Worm (Caenorhabditis elegans): Measurements from ENCODE around the gene Y62F5A.9.
A peak's percentile ranks its signal among the peaks of the same experiment; 100 is the strongest.

DNA sequence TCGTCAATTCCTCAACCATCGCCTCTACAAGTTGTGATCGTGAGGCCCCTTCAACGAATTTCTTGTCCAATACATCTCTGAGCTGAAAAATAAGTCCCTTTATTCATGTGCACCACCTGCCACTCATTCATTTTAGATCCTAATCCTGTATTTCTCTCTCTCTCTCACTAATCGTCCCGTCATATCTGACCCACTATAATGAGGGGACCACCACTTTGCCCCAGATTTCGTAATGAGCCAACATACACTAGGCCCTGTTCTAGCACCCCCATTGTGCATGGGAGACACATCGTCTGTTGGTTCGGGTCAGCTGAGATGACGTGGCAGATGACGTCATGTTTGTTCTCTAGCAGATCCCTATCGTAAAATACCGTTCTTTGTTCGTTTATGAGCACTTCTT is 3.2 kb downstream of the Y62F5A.9 start:
- TF ChIP-seq ama-1 (optimal IDR thresholded peaks at IDR 0.05) (no peak), sea-1 (GFP tag; conservative IDR thresholded peaks at IDR 0.05) (peak; percentile 56; the same call in 1 of the 2 replicates)
